Worm (Caenorhabditis elegans): ENCODE results near the gene T28D9.1.

T28D9.1 gene

ce11 chrII:6524501-6524977 is 32.3 kb downstream of the T28D9.1 start, which contains the start of gene C56E6.2:
TSS of gene C56E6.2 (plus strand) at chrII:6524927.
- TF ChIP-seq nhr-6 (tag; optimal IDR thresholded peaks at IDR 0.05) (no peak), fos-1 (tag; optimal IDR thresholded peaks at IDR 0.05) (peak; percentile 16)

ce11 chrII:6526136-6526684 is 34.0 kb downstream of the T28D9.1 start:
- TF ChIP-seq zag-1 (tag; optimal IDR thresholded peaks at IDR 0.05) (no peak), nhr-21 (tag; optimal IDR thresholded peaks at IDR 0.05) (no peak), ceh-82 (tag; optimal IDR thresholded peaks at IDR 0.05) (no peak), nhr-23 (tag; optimal IDR thresholded peaks at IDR 0.05) (no peak), ZK546.5 (tag; optimal IDR thresholded peaks at IDR 0.05) (no peak), sma-3 (GFP tag; optimal IDR thresholded peaks at IDR 0.05) (no peak), F13H6.1 (tag; optimal IDR thresholded peaks at IDR 0.05) (no peak), nhr-6 (tag; optimal IDR thresholded peaks at IDR 0.05) (no peak), skn-1 (tag; optimal IDR thresholded peaks at IDR 0.05) (no peak), nhr-12 (tag; optimal IDR thresholded peaks at IDR 0.05) (no peak), nhr-129 (tag; optimal IDR thresholded peaks at IDR 0.05) (no peak), elt-3 (tag; optimal IDR thresholded peaks at IDR 0.05) (no peak), sma-9 (GFP tag; optimal IDR thresholded peaks at IDR 0.05) (no peak), sma-9 (tag; optimal IDR thresholded peaks at IDR 0.05) (no peak), lin-13 (GFP tag; optimal IDR thresholded peaks at IDR 0.05) (no peak), gmeb-1 (tag; optimal IDR thresholded peaks at IDR 0.05) (no peak)

ce11 chrII:6528629-6529028 is 36.4 kb downstream of the T28D9.1 start, which contains the start of gene C56E6.4:
TSS of gene C56E6.4 (minus strand) at chrII:6528729.
- TF ChIP-seq ztf-4 (tag; optimal IDR thresholded peaks at IDR 0.05) (no peak), mbf-1 (tag; optimal IDR thresholded peaks at IDR 0.05) (no peak), sma-3 (GFP tag; optimal IDR thresholded peaks at IDR 0.05) (no peak), elt-3 (tag; optimal IDR thresholded peaks at IDR 0.05) (no peak), blmp-1 (tag; optimal IDR thresholded peaks at IDR 0.05; ENCODE audit: insufficient read depth) (no peak), Y55F3AM.14 (GFP tag; optimal IDR thresholded peaks at IDR 0.05) (no peak), egl-27 (tag; optimal IDR thresholded peaks at IDR 0.05) (no peak), nhr-6 (tag; optimal IDR thresholded peaks at IDR 0.05) (no peak), nhr-21 (tag; optimal IDR thresholded peaks at IDR 0.05) (no peak), alr-1 (tag; optimal IDR thresholded peaks at IDR 0.05) (no peak), ama-1 (optimal IDR thresholded peaks at IDR 0.05) (no peak), dmd-4 (tag; optimal IDR thresholded peaks at IDR 0.05) (no peak), nhr-77 (tag; optimal IDR thresholded peaks at IDR 0.05) (no peak), R02D3.7 (tag; optimal IDR thresholded peaks at IDR 0.05) (no peak), nhr-25 (tag; optimal IDR thresholded peaks at IDR 0.05) (no peak), crh-2 (tag; optimal IDR thresholded peaks at IDR 0.05) (no peak), unc-39 (tag; optimal IDR thresholded peaks at IDR 0.05) (no peak), lin-13 (GFP tag; optimal IDR thresholded peaks at IDR 0.05) (no peak)

DNA sequence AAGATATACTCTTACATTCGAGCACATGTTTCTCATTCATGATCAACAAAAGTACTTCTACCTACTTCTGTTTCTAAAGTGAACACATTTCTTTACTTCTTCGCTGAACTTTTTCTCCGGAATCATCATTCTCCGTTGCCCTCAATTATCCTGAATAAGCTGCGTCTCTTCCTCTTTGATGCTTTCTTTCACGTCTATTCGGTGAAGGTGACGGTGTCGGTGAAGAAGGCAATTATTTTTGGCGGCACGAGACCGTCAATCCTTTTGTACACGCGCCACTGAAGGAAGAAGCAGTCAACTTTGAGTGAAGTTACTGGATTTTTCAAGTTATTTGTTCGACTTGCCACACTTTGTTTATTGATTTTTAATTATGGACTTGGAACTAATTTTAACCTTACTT is 39.3 kb downstream of the T28D9.1 start, which contains the start of gene abch-1:
Gene abch-1, minus strand, starts transcription at position 101 of the 400 bp plus-strand sequence.
- no peak for TF ChIP-seq nhr-21 (tag; optimal IDR thresholded peaks at IDR 0.05)
- TF ChIP-seq aly-2 (tag; optimal IDR thresholded peaks at IDR 0.05) = no peak
- no peak for TF ChIP-seq fos-1 (tag; optimal IDR thresholded peaks at IDR 0.05)
- no peak for TF ChIP-seq unc-55 (GFP tag; optimal IDR thresholded peaks at IDR 0.05)
- TF ChIP-seq ceh-16 (tag; optimal IDR thresholded peaks at IDR 0.05) = no peak
- TF ChIP-seq unc-39 (tag; optimal IDR thresholded peaks at IDR 0.05) = no peak
- TF ChIP-seq mab-5 (tag; optimal IDR thresholded peaks at IDR 0.05) = no peak
- no peak for TF ChIP-seq egl-27 (tag; optimal IDR thresholded peaks at IDR 0.05)
- no peak for TF ChIP-seq gmeb-1 (tag; optimal IDR thresholded peaks at IDR 0.05)
- TF ChIP-seq sem-4 (tag; optimal IDR thresholded peaks at IDR 0.05) = no peak
- TF ChIP-seq blmp-1 (tag; optimal IDR thresholded peaks at IDR 0.05; ENCODE audit: insufficient read depth) = no peak
- TF ChIP-seq lin-13 (GFP tag; optimal IDR thresholded peaks at IDR 0.05) = no peak
- TF ChIP-seq nhr-23 (tag; optimal IDR thresholded peaks at IDR 0.05) = no peak

ce11 chrII:6531940-6532339 is 39.7 kb downstream of the T28D9.1 start, which contains the start of gene abcx-1:
TSS of gene abcx-1 (plus strand) at chrII:6532163.
- TF ChIP-seq ceh-16 (tag; optimal IDR thresholded peaks at IDR 0.05) = no peak
- no peak for TF ChIP-seq elt-3 (tag; optimal IDR thresholded peaks at IDR 0.05)
- TF ChIP-seq zag-1 (tag; optimal IDR thresholded peaks at IDR 0.05) = no peak
- no peak for TF ChIP-seq sma-9 (GFP tag; optimal IDR thresholded peaks at IDR 0.05)
- no peak for TF ChIP-seq sma-9 (tag; optimal IDR thresholded peaks at IDR 0.05)
- no peak for TF ChIP-seq ceh-82 (tag; optimal IDR thresholded peaks at IDR 0.05)

Data from whole organism, L2 larva.